Worm (Caenorhabditis elegans): ENCODE measurements around the gene H40L08.2.
A peak's percentile ranks its signal among the peaks of the same experiment; 100 is the strongest.

H40L08.2 gene

DNA sequence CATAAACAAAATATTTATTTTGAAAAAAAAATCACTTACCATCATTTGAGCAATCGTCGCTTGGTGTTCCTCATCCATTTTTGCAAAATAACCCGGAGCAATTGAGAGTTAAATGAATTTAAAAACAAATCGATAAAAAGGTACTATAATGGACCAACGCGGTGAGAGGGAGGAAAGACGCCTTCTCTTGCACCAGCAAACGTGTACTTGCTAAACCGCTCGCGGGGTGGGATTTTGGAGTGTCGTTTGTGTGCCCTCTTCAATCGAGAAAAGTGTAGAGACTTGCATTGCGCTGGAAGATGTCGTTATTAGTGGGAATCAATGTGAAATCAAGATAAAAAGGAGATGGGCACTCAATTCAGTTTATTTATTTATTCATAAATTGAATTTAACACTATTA, 6.3 kb upstream of the H40L08.2 start, which contains the start of gene H40L08.1:
Gene H40L08.1 (minus strand): TSS at position 292 of the 400 bp plus-strand sequence.
- peak; percentile 15 for TF ChIP-seq elt-2 (tag; optimal IDR thresholded peaks at IDR 0.05)
- TF ChIP-seq skn-1 (tag; optimal IDR thresholded peaks at IDR 0.05): no peak
- peak; percentile 63 for TF ChIP-seq hmg-11 (tag; optimal IDR thresholded peaks at IDR 0.05)
- peak; percentile 32 for TF ChIP-seq nfya-1 (tag; optimal IDR thresholded peaks at IDR 0.05; ENCODE audit: insufficient read depth)
- no peak for TF ChIP-seq jun-1 (tag; optimal IDR thresholded peaks at IDR 0.05)
- TF ChIP-seq snpc-4 (tag; optimal IDR thresholded peaks at IDR 0.05): peak; percentile 42

DNA sequence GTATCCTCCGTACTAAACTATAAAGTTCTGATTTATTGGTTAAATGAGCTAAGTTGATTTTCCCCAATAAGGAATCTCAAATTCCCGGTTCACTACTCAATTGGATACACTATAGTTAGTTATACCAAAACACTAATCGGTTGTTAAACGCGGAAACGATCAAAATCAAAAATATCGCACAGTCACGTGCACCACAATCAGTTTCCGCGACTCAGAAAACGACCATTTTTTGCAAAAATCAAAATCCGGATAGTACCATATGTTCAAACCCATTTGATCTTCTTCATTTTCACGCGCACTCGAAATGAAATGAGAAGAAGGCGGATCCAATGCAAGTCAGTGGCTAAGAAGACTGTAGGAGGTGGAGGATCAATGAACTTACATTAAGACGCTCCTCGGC, 3.9 kb upstream of the H40L08.2 start:
- TF ChIP-seq ceh-16 (tag; optimal IDR thresholded peaks at IDR 0.05) (no peak), nhr-25 (tag; optimal IDR thresholded peaks at IDR 0.05) (no peak), lin-39 (tag; optimal IDR thresholded peaks at IDR 0.05) (no peak), skn-1 (tag; optimal IDR thresholded peaks at IDR 0.05) (no peak), lsy-12 (tag; optimal IDR thresholded peaks at IDR 0.05) (no peak), ama-1 (optimal IDR thresholded peaks at IDR 0.05) (peak; percentile 30), nhr-43 (tag; optimal IDR thresholded peaks at IDR 0.05; ENCODE audit: poor library complexity, severe bottlenecking) (peak; percentile 45), fkh-10 (GFP tag; optimal IDR thresholded peaks at IDR 0.05) (no peak), ceh-28 (tag; optimal IDR thresholded peaks at IDR 0.05) (no peak), pha-4 (tag; optimal IDR thresholded peaks at IDR 0.05) (no peak), nhr-67 (tag; optimal IDR thresholded peaks at IDR 0.05) (no peak)

DNA sequence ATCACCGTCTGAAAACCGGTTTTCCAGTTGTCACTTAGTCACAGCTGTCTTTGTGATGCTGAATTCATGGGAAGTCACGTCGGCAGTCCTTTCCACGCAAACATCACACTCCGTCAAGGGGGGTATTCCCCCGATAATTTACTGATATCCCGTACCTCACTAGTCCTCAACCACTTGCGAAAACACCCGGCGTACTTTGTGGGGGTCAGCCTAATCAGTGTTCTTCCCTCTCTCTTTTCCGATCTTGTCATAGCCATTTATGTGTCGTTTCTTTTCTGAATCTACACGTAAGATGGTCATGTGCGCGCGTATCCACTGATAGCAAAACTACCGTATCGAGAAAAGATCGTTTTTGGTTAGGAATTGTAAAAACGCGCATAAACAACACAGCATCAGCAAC, 1.9 kb upstream of the H40L08.2 start:
- TF ChIP-seq nhr-67 (tag; optimal IDR thresholded peaks at IDR 0.05) (no peak), elt-3 (tag; optimal IDR thresholded peaks at IDR 0.05) (peak in 2 of 3 experiments; percentile 16 to 62), pha-4 (tag; optimal IDR thresholded peaks at IDR 0.05) (no peak), daf-12 (tag; optimal IDR thresholded peaks at IDR 0.05) (no peak), fkh-10 (GFP tag; optimal IDR thresholded peaks at IDR 0.05) (no peak), nhr-23 (tag; optimal IDR thresholded peaks at IDR 0.05) (peak; percentile 71), nhr-43 (tag; optimal IDR thresholded peaks at IDR 0.05; ENCODE audit: poor library complexity, severe bottlenecking) (peak; percentile 86), nhr-25 (tag; optimal IDR thresholded peaks at IDR 0.05) (peak; percentile 81), tbx-2 (tag; optimal IDR thresholded peaks at IDR 0.05) (peak; percentile 50)

DNA sequence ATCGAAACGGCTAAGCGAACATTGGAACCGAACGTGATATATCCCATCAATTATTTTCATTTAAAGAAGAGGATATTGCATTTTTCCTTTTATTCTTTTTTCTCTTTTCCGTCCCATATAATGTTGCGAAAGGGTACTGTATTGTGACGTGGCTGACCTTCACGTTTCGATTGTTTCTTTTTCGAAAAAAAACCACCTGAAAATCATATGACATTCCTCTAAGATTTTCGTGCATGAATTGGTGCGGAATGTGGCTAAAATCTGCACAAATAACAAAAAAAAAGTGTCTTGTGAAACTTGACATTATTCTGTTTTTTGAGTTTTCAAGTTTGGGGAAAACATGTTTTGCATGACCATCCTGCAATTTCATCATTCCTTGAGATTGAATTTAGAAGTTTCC, 732 bp upstream of the H40L08.2 start:
- TF ChIP-seq ama-1 (optimal IDR thresholded peaks at IDR 0.05): peak; percentile 2
- TF ChIP-seq lsy-12 (tag; optimal IDR thresholded peaks at IDR 0.05): no peak

DNA sequence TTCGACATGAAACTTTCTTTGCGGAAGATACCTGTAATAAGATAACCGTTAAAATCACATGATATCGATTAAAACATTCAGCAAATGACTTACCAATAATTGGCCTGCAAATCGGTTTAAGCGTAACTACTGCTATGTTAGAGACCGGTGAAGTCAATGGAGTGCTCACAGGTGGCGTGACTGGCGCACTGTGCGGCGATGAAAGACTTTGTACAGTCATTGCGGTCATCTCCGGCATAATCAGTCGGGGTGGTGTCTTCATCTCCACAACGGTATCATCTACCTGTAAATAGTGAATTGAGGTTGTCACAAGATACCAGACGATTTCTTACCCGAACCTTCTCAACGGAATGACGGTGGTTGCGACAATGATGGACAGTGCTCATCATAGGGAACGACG, 635 bp downstream of the H40L08.2 start:
- peak in 1 of 3 experiments; percentile 64 for TF ChIP-seq elt-3 (tag; optimal IDR thresholded peaks at IDR 0.05)
- TF ChIP-seq R02D3.7 (tag; optimal IDR thresholded peaks at IDR 0.05): no peak
- TF ChIP-seq pqm-1 (tag; optimal IDR thresholded peaks at IDR 0.05): no peak
- TF ChIP-seq ama-1 (optimal IDR thresholded peaks at IDR 0.05): peak; percentile 75

DNA sequence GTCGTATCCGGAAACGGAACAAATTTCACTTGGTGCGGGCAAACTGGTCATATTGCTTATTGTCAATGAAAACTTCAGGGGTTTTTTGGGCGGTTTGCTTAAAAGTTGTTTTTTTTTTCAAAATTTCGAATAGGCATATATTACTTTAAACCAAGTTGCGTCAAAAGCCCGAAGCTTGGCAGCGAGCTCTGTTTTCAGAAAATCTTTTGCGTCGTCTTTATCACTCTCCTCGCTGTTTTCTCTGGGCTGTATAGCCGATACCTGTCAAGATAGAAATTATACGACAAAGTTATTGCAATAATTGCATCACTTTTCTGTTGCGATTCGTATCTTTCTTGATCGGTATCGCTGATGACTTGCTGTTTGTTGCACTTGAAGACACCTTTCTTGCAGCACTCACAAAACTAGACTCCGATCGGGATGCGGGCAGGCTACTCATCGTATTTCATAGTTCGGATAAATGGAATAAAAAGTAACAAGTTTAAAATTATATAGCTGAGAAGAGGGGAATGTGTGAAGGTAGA, 1.4 kb downstream of the H40L08.2 start, which contains the start of the genes H40L08.3 and H40L08.9:
Gene H40L08.3 (minus strand): TSS at position 51 of the 524 bp plus-strand sequence.
Gene H40L08.9 (minus strand): TSS at position 439 of the 524 bp plus-strand sequence.
- no peak for TF ChIP-seq snpc-4 (tag; optimal IDR thresholded peaks at IDR 0.05)
- no peak for TF ChIP-seq ceh-82 (tag; optimal IDR thresholded peaks at IDR 0.05)
- TF ChIP-seq mdl-1 (tag; optimal IDR thresholded peaks at IDR 0.05): no peak
- no peak for TF ChIP-seq nhr-237 (tag; optimal IDR thresholded peaks at IDR 0.05)
- TF ChIP-seq lsy-12 (tag; optimal IDR thresholded peaks at IDR 0.05): peak; percentile 11
- TF ChIP-seq nhr-76 (tag; optimal IDR thresholded peaks at IDR 0.05): no peak
- TF ChIP-seq lin-15B (tag; optimal IDR thresholded peaks at IDR 0.05): no peak
- TF ChIP-seq nhr-11 (tag; optimal IDR thresholded peaks at IDR 0.05): no peak
- no peak for TF ChIP-seq mml-1 (tag; optimal IDR thresholded peaks at IDR 0.05)
- TF ChIP-seq ceh-9 (tag; optimal IDR thresholded peaks at IDR 0.05): no peak
- no peak for TF ChIP-seq sea-2 (GFP tag; optimal IDR thresholded peaks at IDR 0.05)
- TF ChIP-seq nhr-12 (tag; optimal IDR thresholded peaks at IDR 0.05): no peak
- no peak for TF ChIP-seq pqm-1 (tag; optimal IDR thresholded peaks at IDR 0.05)
- TF ChIP-seq ztf-11 (tag; optimal IDR thresholded peaks at IDR 0.05): no peak
- TF ChIP-seq R02D3.7 (tag; optimal IDR thresholded peaks at IDR 0.05): no peak
- no peak for TF ChIP-seq nfya-1 (tag; optimal IDR thresholded peaks at IDR 0.05; ENCODE audit: insufficient read depth)
- no peak for TF ChIP-seq elt-1 (tag; optimal IDR thresholded peaks at IDR 0.05)
- no peak for TF ChIP-seq hmg-11 (tag; optimal IDR thresholded peaks at IDR 0.05)
- no peak for TF ChIP-seq egl-27 (tag; optimal IDR thresholded peaks at IDR 0.05)
- TF ChIP-seq fkh-2 (tag; optimal IDR thresholded peaks at IDR 0.05): no peak
- TF ChIP-seq unc-62 (GFP tag; optimal IDR thresholded peaks at IDR 0.05): no peak
- peak in 2 of 3 experiments; percentile 7 to 54 for TF ChIP-seq elt-3 (tag; optimal IDR thresholded peaks at IDR 0.05)
- peak; percentile 44 for TF ChIP-seq nhr-25 (tag; optimal IDR thresholded peaks at IDR 0.05)
- TF ChIP-seq fkh-10 (GFP tag; optimal IDR thresholded peaks at IDR 0.05): no peak
- TF ChIP-seq ceh-28 (tag; optimal IDR thresholded peaks at IDR 0.05): no peak
- peak; percentile 42 for TF ChIP-seq nhr-43 (tag; optimal IDR thresholded peaks at IDR 0.05; ENCODE audit: poor library complexity, severe bottlenecking)
- TF ChIP-seq pha-4 (tag; optimal IDR thresholded peaks at IDR 0.05): no peak
- TF ChIP-seq nhr-28 (tag; optimal IDR thresholded peaks at IDR 0.05): no peak
- TF ChIP-seq zag-1 (tag; optimal IDR thresholded peaks at IDR 0.05): no peak
- TF ChIP-seq nhr-77 (tag; optimal IDR thresholded peaks at IDR 0.05): no peak
- TF ChIP-seq daf-12 (tag; optimal IDR thresholded peaks at IDR 0.05): no peak
- peak; percentile 7 for TF ChIP-seq nhr-23 (tag; optimal IDR thresholded peaks at IDR 0.05)
- peak; percentile 12 for TF ChIP-seq jun-1 (tag; optimal IDR thresholded peaks at IDR 0.05)
- no peak for TF ChIP-seq skn-1 (tag; optimal IDR thresholded peaks at IDR 0.05)
